Worm (Caenorhabditis elegans): ENCODE results near the gene F41B4.3.

Gene F41B4.3

DNA sequence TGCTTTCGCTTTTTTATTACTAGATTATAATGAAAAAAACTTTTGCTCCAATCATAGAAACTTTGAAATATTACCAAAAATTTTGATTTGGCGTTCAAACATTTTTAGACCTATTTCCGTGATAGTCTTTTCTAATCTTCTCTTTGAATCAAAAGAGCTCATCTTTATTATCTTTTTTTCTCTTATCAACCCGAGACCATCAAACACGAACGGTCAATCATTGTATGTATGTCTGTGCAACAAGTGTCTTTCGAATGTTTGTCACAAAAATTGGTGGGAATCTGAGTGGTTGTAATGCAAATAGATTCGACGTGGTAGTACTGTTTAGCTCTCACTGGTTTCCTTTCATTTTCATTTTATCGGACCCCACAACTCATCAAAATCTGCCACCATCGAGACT lies 36.1 kb downstream of the F41B4.3 start, which contains the start of gene M03A8.3:
M03A8.3 (plus strand) TSS at position 278 of the 400 bp plus-strand sequence.
- TF ChIP-seq nhr-12 (tag; optimal IDR thresholded peaks at IDR 0.05) (no peak), efl-1 (optimal IDR thresholded peaks at IDR 0.05) (no peak), efl-1 (GFP tag; optimal IDR thresholded peaks at IDR 0.05 in 1 of 2) (peak in 1 of 2 experiments; percentile 74)

DNA sequence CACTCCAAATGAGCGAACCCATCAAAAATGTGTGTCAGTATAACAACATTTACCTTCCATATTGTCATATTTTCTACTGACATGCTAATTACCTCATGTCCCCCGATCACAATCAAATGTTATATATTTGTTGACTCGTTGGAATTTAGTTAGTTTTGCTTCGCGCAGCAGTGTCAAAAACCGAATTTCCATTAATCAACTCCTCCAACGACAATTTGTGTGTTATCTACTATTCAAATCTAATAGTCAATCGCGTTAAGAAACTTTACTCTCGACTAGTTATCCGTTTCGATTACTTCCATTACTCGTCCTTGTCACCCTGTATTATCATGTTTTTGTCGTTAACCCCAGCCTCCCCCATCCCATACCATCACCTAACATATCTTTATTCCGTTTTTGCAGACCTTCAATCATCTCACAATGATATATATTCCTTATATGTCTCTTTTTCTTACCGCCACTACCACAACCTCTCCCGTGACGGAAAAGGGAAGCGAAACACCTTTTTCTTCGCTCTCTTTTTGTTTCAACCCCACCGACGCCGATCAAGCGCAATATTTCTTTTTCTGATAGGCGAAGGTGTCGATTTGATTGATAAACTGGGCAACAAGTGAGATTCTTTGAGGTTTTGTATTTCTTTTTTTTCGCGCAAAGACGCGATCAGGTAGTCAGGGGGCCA lies 39.9 kb downstream of the F41B4.3 start:
- TF ChIP-seq egl-13 (tag; optimal IDR thresholded peaks at IDR 0.05): no peak
- TF ChIP-seq lir-3 (tag; optimal IDR thresholded peaks at IDR 0.05; ENCODE audit: poor library complexity): no peak
- no peak for TF ChIP-seq fkh-4 (tag; optimal IDR thresholded peaks at IDR 0.05; ENCODE audit: borderline replicate concordance)
- no peak for TF ChIP-seq vab-15 (tag; optimal IDR thresholded peaks at IDR 0.05)
- TF ChIP-seq nhr-77 (tag; optimal IDR thresholded peaks at IDR 0.05): no peak
- TF ChIP-seq ceh-82 (tag; optimal IDR thresholded peaks at IDR 0.05): no peak
- TF ChIP-seq irx-1 (tag; optimal IDR thresholded peaks at IDR 0.05): no peak
- TF ChIP-seq unc-30 (tag; optimal IDR thresholded peaks at IDR 0.05): no peak
- TF ChIP-seq egl-27 (tag; optimal IDR thresholded peaks at IDR 0.05): no peak
- TF ChIP-seq ama-1 (optimal IDR thresholded peaks at IDR 0.05): no peak
- no peak for TF ChIP-seq zag-1 (tag; optimal IDR thresholded peaks at IDR 0.05)
- no peak for TF ChIP-seq tlp-1 (tag; optimal IDR thresholded peaks at IDR 0.05)
- TF ChIP-seq fos-1 (tag; optimal IDR thresholded peaks at IDR 0.05): no peak
- no peak for TF ChIP-seq nhr-237 (tag; optimal IDR thresholded peaks at IDR 0.05)
- TF ChIP-seq zip-4 (GFP tag; optimal IDR thresholded peaks at IDR 0.05): no peak
- no peak for TF ChIP-seq dsc-1 (tag; optimal IDR thresholded peaks at IDR 0.05)
- TF ChIP-seq pqm-1 (tag; optimal IDR thresholded peaks at IDR 0.05): no peak
- no peak for TF ChIP-seq efl-1 (optimal IDR thresholded peaks at IDR 0.05)
- TF ChIP-seq efl-1 (GFP tag; optimal IDR thresholded peaks at IDR 0.05 in 1 of 2): no peak
- TF ChIP-seq swsn-7 (tag; optimal IDR thresholded peaks at IDR 0.05): no peak
- no peak for TF ChIP-seq nhr-12 (tag; optimal IDR thresholded peaks at IDR 0.05)
- no peak for TF ChIP-seq ets-5 (GFP tag; IDR thresholded peaks at IDR 0.05)
- no peak for TF ChIP-seq jun-1 (tag; optimal IDR thresholded peaks at IDR 0.05)
- no peak for TF ChIP-seq isw-1 (GFP tag; IDR thresholded peaks at IDR 0.05)
- TF ChIP-seq lsy-2 (tag; optimal IDR thresholded peaks at IDR 0.05): no peak
- peak; percentile 57 for TF ChIP-seq tbx-2 (tag; optimal IDR thresholded peaks at IDR 0.05)
- no peak for TF ChIP-seq skn-1 (tag; optimal IDR thresholded peaks at IDR 0.05)
- no peak for TF ChIP-seq Y116A8C.19 (tag; optimal IDR thresholded peaks at IDR 0.05; ENCODE audit: borderline replicate concordance)
- no peak for TF ChIP-seq hpl-2 (GFP tag; optimal IDR thresholded peaks at IDR 0.05)
- TF ChIP-seq unc-86 (tag; optimal IDR thresholded peaks at IDR 0.05): no peak
- TF ChIP-seq lin-13 (GFP tag; optimal IDR thresholded peaks at IDR 0.05): no peak
- no peak for TF ChIP-seq lin-35 (GFP tag; optimal IDR thresholded peaks at IDR 0.05)
- TF ChIP-seq C04F5.9 (tag; optimal IDR thresholded peaks at IDR 0.05): no peak
- no peak for TF ChIP-seq lin-15B (tag; optimal IDR thresholded peaks at IDR 0.05)
- no peak for TF ChIP-seq ceh-63 (GFP tag; optimal IDR thresholded peaks at IDR 0.05)
- no peak for TF ChIP-seq C16A3.4 (tag; optimal IDR thresholded peaks at IDR 0.05)
- no peak for TF ChIP-seq fkh-10 (GFP tag; optimal IDR thresholded peaks at IDR 0.05)
- TF ChIP-seq mdl-1 (tag; optimal IDR thresholded peaks at IDR 0.05): no peak
- TF ChIP-seq nhr-76 (tag; optimal IDR thresholded peaks at IDR 0.05): no peak
- TF ChIP-seq ztf-11 (tag; optimal IDR thresholded peaks at IDR 0.05): no peak
- peak; percentile 13 for TF ChIP-seq nhr-71 (tag; optimal IDR thresholded peaks at IDR 0.05)
- no peak for TF ChIP-seq sptf-1 (tag; optimal IDR thresholded peaks at IDR 0.05)
- TF ChIP-seq lin-14 (GFP tag; optimal IDR thresholded peaks at IDR 0.05): peak; percentile 52
- no peak for TF ChIP-seq efl-3 (GFP tag; optimal IDR thresholded peaks at IDR 0.05)
- TF ChIP-seq unc-98 (GFP tag; IDR thresholded peaks at IDR 0.05): no peak
- TF ChIP-seq nhr-47 (tag; optimal IDR thresholded peaks at IDR 0.05): no peak
- no peak for TF ChIP-seq aha-1 (tag; optimal IDR thresholded peaks at IDR 0.05)
- TF ChIP-seq rnt-1 (tag; optimal IDR thresholded peaks at IDR 0.05): no peak
- TF ChIP-seq dpl-1 (GFP tag; optimal IDR thresholded peaks at IDR 0.05): no peak
- TF ChIP-seq lin-39 (tag; optimal IDR thresholded peaks at IDR 0.05): no peak

Measured in whole organism, L1 larva.